Worm (Caenorhabditis elegans): ENCODE data around the gene Y116A8C.9.

DNA sequence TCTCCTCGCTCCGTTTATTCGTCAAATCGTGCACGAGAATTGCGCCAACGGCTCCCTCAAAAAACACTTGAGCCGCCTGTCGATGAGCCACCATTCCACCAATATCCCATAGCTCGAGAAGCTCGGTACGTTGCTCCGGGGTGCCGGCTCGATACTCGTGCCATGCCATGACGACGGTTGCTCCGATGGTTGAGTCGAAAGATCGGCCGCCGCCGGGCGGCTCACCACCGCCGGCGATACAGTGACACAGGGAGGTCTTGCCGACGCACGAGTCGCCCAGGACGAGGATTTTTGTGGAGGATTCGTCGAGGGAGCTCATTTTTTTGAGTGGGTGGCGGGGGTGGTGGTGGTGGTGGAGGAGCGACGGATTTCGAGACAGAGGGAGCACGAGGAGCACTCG lies 10.5 kb downstream of the Y116A8C.9 start:
- TF ChIP-seq pha-4 (tag; optimal IDR thresholded peaks at IDR 0.05) (no peak), ceh-2 (tag; optimal IDR thresholded peaks at IDR 0.05) (no peak), ama-1 (optimal IDR thresholded peaks at IDR 0.05) (no peak), ceh-30 (tag; optimal IDR thresholded peaks at IDR 0.05) (no peak), ceh-45 (GFP tag; IDR thresholded peaks at IDR 0.05) (no peak), fax-1 (tag; optimal IDR thresholded peaks at IDR 0.05) (no peak), ets-4 (tag; optimal IDR thresholded peaks at IDR 0.05) (no peak), nfya-1 (tag; optimal IDR thresholded peaks at IDR 0.05) (no peak)
